Fruit fly (Drosophila melanogaster) whole organism, adult: ENCODE data around the gene CG34282.
A peak's percentile ranks its signal among the peaks of the same experiment; 100 is the strongest.

ENCODE experiments used
- CG11617 ChIP-seq: fragments of 200-800 bp; sonication (Bioruptor generic); optimal IDR thresholded peaks from 2 replicates; lab custom pipeline; 2017; ENCODE audit warnings: mild to moderate bottlenecking, missing biosample characterization, missing genetic modification reagents, missing genetic modification characterization
- CG12768 ChIP-seq: fragments of 200-800 bp; sonication (Bioruptor generic); optimal IDR thresholded peaks from 2 replicates; lab custom pipeline; 2017; ENCODE audit warnings: missing biosample characterization, missing genetic modification characterization, mild to moderate bottlenecking, moderate library complexity, missing genetic modification reagents
- CG14711 ChIP-seq: fragments of 200-800 bp; sonication (Bioruptor generic); optimal IDR thresholded peaks from 2 replicates; lab custom pipeline; 2018; ENCODE audit warnings: missing biosample characterization, mild to moderate bottlenecking, missing genetic modification characterization, moderate library complexity
- CG1620 ChIP-seq: fragments of 200-800 bp; sonication (Bioruptor generic); optimal IDR thresholded peaks from 2 replicates; lab custom pipeline; 2016; ENCODE audit warnings: missing biosample characterization, missing genetic modification characterization
- CG33017 ChIP-seq: fragments of 200-800 bp; sonication (Bioruptor generic); optimal IDR thresholded peaks from 2 replicates; lab custom pipeline; 2018; ENCODE audit warnings: missing biosample characterization, mild to moderate bottlenecking, missing genetic modification characterization, moderate library complexity
- CG5204 ChIP-seq: fragments of 200-800 bp; sonication (Bioruptor generic); optimal IDR thresholded peaks from 2 replicates; lab custom pipeline; 2016; ENCODE audit warnings: missing biosample characterization, missing genetic modification characterization
- CG7045 ChIP-seq: fragments of 200-800 bp; sonication (Bioruptor generic); optimal IDR thresholded peaks from 2 replicates; lab custom pipeline; 2017; ENCODE audit warnings: missing biosample characterization, mild to moderate bottlenecking, missing genetic modification characterization
- CG7101 ChIP-seq: fragments of 200-800 bp; sonication (Bioruptor generic); optimal IDR thresholded peaks from 2 replicates; lab custom pipeline; 2018; ENCODE audit warnings: missing biosample characterization, mild to moderate bottlenecking, missing genetic modification characterization, moderate library complexity
- Clk ChIP-seq: fragments of 200-800 bp; sonication (Bioruptor generic); optimal IDR thresholded peaks from 2 replicates; lab custom pipeline; 2017; ENCODE audit warnings: missing biosample characterization, missing genetic modification characterization
- Crg-1 ChIP-seq: fragments of 200-800 bp; sonication (Bioruptor generic); optimal IDR thresholded peaks from 2 replicates; lab custom pipeline; 2016; ENCODE audit warnings: missing biosample characterization, missing genetic modification characterization
- Hr96 ChIP-seq: fragments of 200-800 bp; sonication (Bioruptor generic); optimal IDR thresholded peaks from 2 replicates; lab custom pipeline; 2016; ENCODE audit warnings: missing biosample characterization, missing genetic modification characterization
- Mnt ChIP-seq: fragments of 200-800 bp; sonication (Bioruptor generic); optimal IDR thresholded peaks from 2 replicates; lab custom pipeline; 2016; ENCODE audit warnings: missing biosample characterization, mild to moderate bottlenecking, missing genetic modification characterization
- bab1 ChIP-seq: fragments of 200-800 bp; sonication (Bioruptor generic); optimal IDR thresholded peaks from 3 replicates; lab custom pipeline; 2019; ENCODE audit warnings: missing biosample characterization, mild to moderate bottlenecking, missing genetic modification characterization, moderate library complexity
- cic ChIP-seq: fragments of 200-800 bp; sonication (Bioruptor generic); optimal IDR thresholded peaks from 2 replicates; lab custom pipeline; 2017; ENCODE audit warnings: missing biosample characterization, mild to moderate bottlenecking, missing genetic modification characterization, moderate library complexity
- cnc ChIP-seq, 2 experiments: fragments of >200 bp; optimal IDR thresholded peaks; 2 replicates each; lab custom pipeline; 2017
- kay ChIP-seq: fragments of 200-800 bp; sonication (Bioruptor generic); peaks from one replicate; lab custom pipeline; 2016; ENCODE audit warnings: missing biosample characterization, missing genetic modification characterization, borderline replicate concordance
- ovo ChIP-seq: fragments of 200-800 bp; sonication (Bioruptor generic); optimal IDR thresholded peaks from 2 replicates; lab custom pipeline; 2016; ENCODE audit warnings: missing biosample characterization, missing genetic modification characterization
- pad ChIP-seq: fragments of 200-800 bp; sonication (Bioruptor generic); optimal IDR thresholded peaks from 3 replicates; lab custom pipeline; 2017; ENCODE audit warnings: missing biosample characterization, missing genetic modification characterization, mild to moderate bottlenecking, moderate library complexity, missing genetic modification reagents
- tj ChIP-seq: fragments of 200-800 bp; sonication (Bioruptor generic); optimal IDR thresholded peaks from 3 replicates; lab custom pipeline; 2017; ENCODE audit warnings: missing biosample characterization, mild to moderate bottlenecking, missing genetic modification characterization, moderate library complexity
- toe ChIP-seq: fragments of 200-800 bp; sonication (Bioruptor generic); optimal IDR thresholded peaks from 2 replicates; lab custom pipeline; 2016; ENCODE audit warnings: missing biosample characterization, missing genetic modification characterization

Gene CG34282

dm6 chr3R:18669152-18669551 lies 25.9 kb upstream of the CG34282 start, which contains the start of gene CG7702:
TSS of gene CG7702 (plus strand) at chr3R:18669390.
- no peak for TF ChIP-seq CG11617 (GFP tag; lab: Kevin White, UChicago)
- no peak for TF ChIP-seq cic (GFP tag; lab: Kevin White, UChicago)
- no peak for TF ChIP-seq Hr96 (GFP tag; lab: Kevin White, UChicago)
- no peak for TF ChIP-seq ovo (GFP tag; lab: Kevin White, UChicago)
- TF ChIP-seq cnc (optimal IDR thresholded peaks at IDR 0.05; lab: Kevin White, UChicago), result no peak
- no peak for TF ChIP-seq CG14711
- TF ChIP-seq kay (GFP tag; lab: Kevin White, UChicago), result no peak
- TF ChIP-seq CG33017 (tag; lab: Kevin White, UChicago), result no peak
- no peak for TF ChIP-seq tj (GFP tag; lab: Kevin White, UChicago)
- no peak for TF ChIP-seq CG5204 (GFP tag; lab: Kevin White, UChicago)
- no peak for TF ChIP-seq CG7045 (GFP tag; lab: Kevin White, UChicago)

DNA sequence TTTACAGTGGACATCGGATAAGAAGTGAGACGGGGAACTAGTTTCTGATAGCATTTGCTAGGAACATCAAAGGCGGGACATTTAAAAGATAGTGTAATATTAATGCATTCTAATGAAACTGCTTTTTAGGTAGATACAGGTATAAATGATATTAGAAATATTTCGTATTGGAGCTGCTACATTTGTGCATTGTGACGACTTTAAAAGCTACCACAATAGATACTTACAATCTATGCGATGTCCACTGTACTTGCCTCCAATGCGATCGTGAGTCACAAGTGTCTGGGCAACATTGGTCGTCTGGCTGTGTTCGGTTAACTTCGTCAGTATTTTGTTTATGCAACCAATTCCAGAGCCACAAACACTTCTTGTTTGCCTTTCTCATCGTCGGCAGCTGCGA lies 25.2 kb upstream of the CG34282 start:
- TF ChIP-seq CG1620 (GFP tag; lab: Kevin White, UChicago) (no peak), toe (GFP tag; lab: Kevin White, UChicago) (no peak), CG7045 (GFP tag; lab: Kevin White, UChicago) (no peak), CG5204 (GFP tag; lab: Kevin White, UChicago) (no peak), kay (GFP tag; lab: Kevin White, UChicago) (peak; percentile 25), Hr96 (GFP tag; lab: Kevin White, UChicago) (peak; percentile 7)

DNA sequence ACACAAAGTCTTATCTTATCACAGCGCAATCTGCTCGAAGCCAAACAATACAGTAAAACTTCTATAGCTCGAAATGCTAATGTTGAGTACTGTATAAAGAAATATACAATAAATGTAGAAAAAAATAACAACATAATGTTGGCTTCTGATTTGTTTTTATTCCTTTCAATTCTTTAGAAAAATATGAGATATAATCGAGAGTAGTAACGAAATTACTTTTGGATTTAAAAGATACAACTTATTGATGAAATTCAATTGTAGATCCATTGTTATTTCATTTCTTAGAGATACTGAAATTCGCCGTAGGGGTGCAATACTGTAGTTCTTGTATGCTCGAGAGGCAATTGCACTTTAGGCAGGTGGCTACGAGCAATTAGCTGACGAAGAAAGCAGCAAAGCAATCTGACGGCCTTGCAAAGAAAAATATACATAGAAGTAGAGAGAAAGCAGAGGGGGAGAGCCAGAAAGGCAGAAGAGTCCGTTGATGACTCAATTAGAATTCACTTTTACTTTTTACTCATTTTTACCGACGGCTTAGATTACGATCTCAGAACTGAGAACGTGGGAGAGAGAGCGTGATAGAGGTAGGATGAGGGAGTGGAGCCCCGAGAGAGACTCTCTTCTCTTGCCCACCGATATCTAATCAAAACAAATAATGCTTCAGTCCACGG lies 24.5 kb upstream of the CG34282 start:
- TF ChIP-seq Clk (no peak), Mnt (GFP tag; lab: Kevin White, UChicago) (no peak), toe (GFP tag; lab: Kevin White, UChicago) (peak; percentile 59), cic (GFP tag; lab: Kevin White, UChicago) (no peak), pad (GFP tag; lab: Kevin White, UChicago) (peak; percentile 50), ovo (GFP tag; lab: Kevin White, UChicago) (no peak), cnc (optimal IDR thresholded peaks at IDR 0.05; lab: Kevin White, UChicago) (no peak), tj (GFP tag; lab: Kevin White, UChicago) (no peak), CG7101 (tag; lab: Kevin White, UChicago) (peak; percentile 76), CG11617 (GFP tag; lab: Kevin White, UChicago) (no peak), Crg-1 (GFP tag; lab: Kevin White, UChicago) (no peak), CG7045 (GFP tag; lab: Kevin White, UChicago) (peak; percentile 76), CG1620 (GFP tag; lab: Kevin White, UChicago) (no peak), CG14711 (peak; percentile 51), CG33017 (tag; lab: Kevin White, UChicago) (peak; percentile 55), bab1 (GFP tag; lab: Kevin White, UChicago) (peak; percentile 84), Hr96 (GFP tag; lab: Kevin White, UChicago) (no peak), kay (GFP tag; lab: Kevin White, UChicago) (peak; percentile 76), CG12768 (GFP tag; lab: Kevin White, UChicago) (peak; percentile 13), CG5204 (GFP tag; lab: Kevin White, UChicago) (no peak)

DNA sequence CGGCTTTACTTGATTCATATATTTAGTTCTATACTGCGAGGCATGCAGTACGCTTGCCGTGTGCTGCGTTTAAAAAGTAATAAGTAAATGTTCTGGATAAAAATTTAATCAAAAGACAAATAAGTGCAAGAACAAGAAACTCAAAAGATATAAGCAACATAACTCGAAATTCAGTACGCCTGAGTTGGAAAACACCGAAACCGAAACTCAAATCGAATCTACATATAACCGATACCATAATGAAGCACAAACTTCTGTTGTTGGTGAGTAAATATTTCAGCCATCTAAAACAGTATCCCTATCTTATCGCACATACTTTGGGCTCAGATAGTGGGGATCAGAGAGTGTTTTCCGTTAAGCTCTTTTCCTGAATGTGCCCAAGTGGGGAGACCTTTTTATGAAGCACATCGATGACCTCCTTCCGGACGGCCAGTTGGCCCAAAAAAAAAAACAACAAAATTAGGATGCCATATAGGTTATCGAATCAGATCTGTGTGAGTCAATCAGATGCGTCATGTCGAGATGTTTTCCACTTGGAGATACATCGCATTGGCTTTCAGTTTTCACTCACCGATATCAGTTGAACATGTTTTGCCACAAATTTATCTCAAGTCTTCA lies 23.8 kb upstream of the CG34282 start, which contains the start of gene CG31230:
CG31230 (plus strand) TSS at position 568 of the 618 bp plus-strand sequence.
- peak; percentile 33 for TF ChIP-seq cic (GFP tag; lab: Kevin White, UChicago)
- TF ChIP-seq CG1620 (GFP tag; lab: Kevin White, UChicago), result no peak
- TF ChIP-seq CG5204 (GFP tag; lab: Kevin White, UChicago), result no peak
- TF ChIP-seq ovo (GFP tag; lab: Kevin White, UChicago), result peak; percentile 10
- TF ChIP-seq toe (GFP tag; lab: Kevin White, UChicago), result no peak
- TF ChIP-seq pad (GFP tag; lab: Kevin White, UChicago), result no peak
- TF ChIP-seq CG33017 (tag; lab: Kevin White, UChicago), result no peak

- TF ChIP-seq CG7101 (tag; lab: Kevin White, UChicago) (peak; percentile 6), Mnt (GFP tag; lab: Kevin White, UChicago) (peak; percentile 2), cic (GFP tag; lab: Kevin White, UChicago) (no peak), toe (GFP tag; lab: Kevin White, UChicago) (peak; percentile 12), bab1 (GFP tag; lab: Kevin White, UChicago) (no peak)
These were observed 17.5 kb upstream of the CG34282 start, which contains the start of the genes dind and CG7706 for dm6 chr3R:18677500-18677940. TSS of gene dind (minus strand) at chr3R:18677539. TSS of gene CG7706 (plus strand) at chr3R:18677818.

dm6 chr3R:18680332-18680731 lies 14.7 kb upstream of the CG34282 start, which contains the start of the genes CG46318 and ChT:
TSS of gene CG46318 (plus strand) at chr3R:18680604.
TSS of gene ChT (plus strand) at chr3R:18680604.
- TF ChIP-seq CG12768 (GFP tag; lab: Kevin White, UChicago) (no peak), pad (GFP tag; lab: Kevin White, UChicago) (peak; percentile 87), tj (GFP tag; lab: Kevin White, UChicago) (no peak), CG33017 (tag; lab: Kevin White, UChicago) (no peak), Hr96 (GFP tag; lab: Kevin White, UChicago) (no peak), Clk (no peak), CG1620 (GFP tag; lab: Kevin White, UChicago) (no peak), cnc (optimal IDR thresholded peaks at IDR 0.05; lab: Kevin White, UChicago) (no peak)
